Worm (Caenorhabditis elegans) whole organism, late embryonic: ENCODE results near the gene R01H2.4.
A peak's percentile ranks its signal among the peaks of the same experiment; 100 is the strongest.

Experiments
- C08G9.2 ChIP-seq: sonication (generic microtip); optimal IDR thresholded peaks from 2 replicates; lab custom pipeline; 2016; ENCODE audit warnings: mild to moderate bottlenecking, missing genetic modification characterization, moderate library complexity, missing compliant biosample characterization
- F13H6.1 ChIP-seq: sonication (generic microtip); optimal IDR thresholded peaks from 2 replicates; lab custom pipeline; 2016; ENCODE audit warnings: missing genetic modification characterization, missing compliant biosample characterization
- K02D7.2 ChIP-seq: sonication (generic microtip); optimal IDR thresholded peaks from 2 replicates; lab custom pipeline; 2017; ENCODE audit warnings: mild to moderate bottlenecking, missing genetic modification characterization, missing compliant biosample characterization
- K09A11.1 ChIP-seq: sonication (generic microtip); optimal IDR thresholded peaks from 2 replicates; lab custom pipeline; 2017; ENCODE audit warnings: antibody characterized with exemption, mild to moderate bottlenecking, missing genetic modification characterization, missing compliant biosample characterization; ENCODE audit not compliant: insufficient read depth
- Y22D7AL.16 ChIP-seq: sonication (generic microtip); optimal IDR thresholded peaks from 2 replicates; lab custom pipeline; 2016; ENCODE audit warnings: missing genetic modification characterization, missing compliant biosample characterization
- ceh-18 ChIP-seq: sonication (generic microtip); optimal IDR thresholded peaks from 2 replicates; lab custom pipeline; 2016; ENCODE audit warnings: missing genetic modification characterization, missing compliant biosample characterization
- ceh-19 ChIP-seq: fragments of 200-800 bp; sonication (Bioruptor generic); optimal IDR thresholded peaks from 2 replicates; lab custom pipeline; 2018; ENCODE audit warnings: mild to moderate bottlenecking, missing genetic modification characterization, missing compliant biosample characterization
- ceh-22 ChIP-seq: sonication (generic microtip); optimal IDR thresholded peaks from 2 replicates; lab custom pipeline; 2017; ENCODE audit warnings: missing biosample characterization, missing genetic modification characterization
- ceh-30 ChIP-seq: fragments of 150-350 bp; optimal IDR thresholded peaks from 2 replicates; lab custom pipeline; 2014; ENCODE audit warnings: missing biosample characterization, missing genetic modification characterization
- ceh-31 ChIP-seq: sonication (generic microtip); optimal IDR thresholded peaks from 2 replicates; lab custom pipeline; 2016; ENCODE audit warnings: missing genetic modification characterization, missing compliant biosample characterization
- ceh-48 ChIP-seq: sonication (generic microtip); optimal IDR thresholded peaks from 2 replicates; lab custom pipeline; 2016; ENCODE audit warnings: missing genetic modification characterization, inconsistent platforms, missing compliant biosample characterization
- ceh-6 ChIP-seq: fragments of 200-800 bp; sonication (Bioruptor generic); optimal IDR thresholded peaks from 2 replicates; lab custom pipeline; 2018; ENCODE audit warnings: mild to moderate bottlenecking, missing genetic modification characterization, missing compliant biosample characterization
- dve-1 ChIP-seq: sonication (generic microtip); optimal IDR thresholded peaks from 2 replicates; lab custom pipeline; 2017; ENCODE audit warnings: antibody characterized with exemption, mild to moderate bottlenecking, missing genetic modification characterization, missing compliant biosample characterization
- elt-2 ChIP-seq: sonication (generic microtip); optimal IDR thresholded peaks from 2 replicates; lab custom pipeline; 2016; ENCODE audit warnings: missing genetic modification reagents, missing genetic modification characterization, missing compliant biosample characterization
- ets-4 ChIP-seq: sonication (generic microtip); optimal IDR thresholded peaks from 2 replicates; lab custom pipeline; 2016; ENCODE audit warnings: missing genetic modification characterization, missing compliant biosample characterization
- eyg-1 ChIP-seq: sonication (generic microtip); optimal IDR thresholded peaks from 2 replicates; lab custom pipeline; 2016; ENCODE audit warnings: missing genotype, missing genetic modification characterization, missing compliant biosample characterization
- fax-1 ChIP-seq: sonication (generic microtip); optimal IDR thresholded peaks from 2 replicates; lab custom pipeline; 2016; ENCODE audit warnings: missing genotype, missing genetic modification characterization, missing compliant biosample characterization
- fkh-6 ChIP-seq: sonication (generic microtip); optimal IDR thresholded peaks from 2 replicates; lab custom pipeline; 2016; ENCODE audit warnings: missing genetic modification characterization, missing compliant biosample characterization
- hlh-6 ChIP-seq: sonication (generic microtip); optimal IDR thresholded peaks from 2 replicates; lab custom pipeline; 2016; ENCODE audit warnings: missing genotype, missing genetic modification characterization, missing compliant biosample characterization
- lim-6 ChIP-seq: sonication (generic microtip); optimal IDR thresholded peaks from 2 replicates; lab custom pipeline; 2016; ENCODE audit warnings: missing genetic modification characterization, missing compliant biosample characterization
- mec-3 ChIP-seq: sonication (generic microtip); optimal IDR thresholded peaks from 2 replicates; lab custom pipeline; 2016; ENCODE audit warnings: borderline replicate concordance, missing genetic modification characterization, missing compliant biosample characterization
- nhr-11 ChIP-seq: fragments of 150-350 bp; optimal IDR thresholded peaks from 2 replicates; lab custom pipeline; 2014; ENCODE audit warnings: missing biosample characterization, missing genetic modification characterization
- odd-2 ChIP-seq: sonication (generic microtip); optimal IDR thresholded peaks from 2 replicates; lab custom pipeline; 2017; ENCODE audit warnings: antibody characterized with exemption, mild to moderate bottlenecking, missing genetic modification characterization, missing compliant biosample characterization
- pat-9 ChIP-seq: fragments of 200-800 bp; sonication (Bioruptor generic); optimal IDR thresholded peaks from 2 replicates; lab custom pipeline; 2018; ENCODE audit warnings: mild to moderate bottlenecking, missing genetic modification characterization, moderate library complexity, missing compliant biosample characterization
- pha-2 ChIP-seq: sonication (generic microtip); optimal IDR thresholded peaks from 2 replicates; lab custom pipeline; 2017; ENCODE audit warnings: mild to moderate bottlenecking, missing genetic modification characterization, missing compliant biosample characterization
- pha-4 ChIP-seq: fragments of 150-350 bp; optimal IDR thresholded peaks from 2 replicates; lab custom pipeline; 2018; ENCODE audit warnings: missing biosample characterization, missing genetic modification reagents, missing genetic modification characterization
- pros-1 ChIP-seq: fragments of 150-350 bp; optimal IDR thresholded peaks from 2 replicates; lab custom pipeline; 2014; ENCODE audit warnings: missing biosample characterization, missing genetic modification reagents, missing genetic modification characterization
- rnt-1 ChIP-seq: sonication (generic microtip); optimal IDR thresholded peaks from 2 replicates; lab custom pipeline; 2016; ENCODE audit warnings: missing genetic modification characterization, missing compliant biosample characterization
- syd-9 ChIP-seq: sonication (generic microtip); optimal IDR thresholded peaks from 2 replicates; lab custom pipeline; 2016; ENCODE audit warnings: mild to moderate bottlenecking, missing genetic modification characterization, moderate library complexity, missing compliant biosample characterization
- ttx-3 ChIP-seq: sonication (generic microtip); optimal IDR thresholded peaks from 2 replicates; lab custom pipeline; 2016; ENCODE audit warnings: missing genetic modification reagents, missing genetic modification characterization, missing compliant biosample characterization
- unc-55 ChIP-seq: sonication (generic microtip); optimal IDR thresholded peaks from 2 replicates; lab custom pipeline; 2017; ENCODE audit warnings: missing biosample characterization, missing genetic modification reagents, missing genetic modification characterization
- unc-86 ChIP-seq: sonication (generic microtip); optimal IDR thresholded peaks from 2 replicates; lab custom pipeline; 2016; ENCODE audit warnings: missing genetic modification characterization, missing compliant biosample characterization

Gene R01H2.4

DNA sequence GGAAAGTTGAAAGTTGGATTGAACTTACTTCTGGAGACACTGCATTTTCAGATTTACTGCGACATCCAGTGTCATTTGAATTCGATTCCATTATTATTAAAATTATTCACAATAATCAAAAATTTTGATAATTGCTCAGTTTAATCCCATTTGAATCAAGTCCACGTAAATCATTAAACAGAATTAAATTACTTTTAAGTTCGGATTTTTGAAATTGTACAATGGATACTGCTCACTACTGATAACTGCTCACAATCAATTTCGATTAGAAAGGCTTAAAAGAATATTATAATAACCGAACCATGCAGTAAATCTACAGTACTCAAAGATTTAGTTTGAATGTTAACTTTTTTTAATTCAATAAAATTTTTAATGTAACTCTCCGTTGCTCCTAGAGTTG lies at the start of gene R01H2.4:
Gene R01H2.4, minus strand, starts transcription at position 101 of the 400 bp plus-strand sequence.
- TF ChIP-seq ceh-48 = no peak
- no peak for TF ChIP-seq ceh-31
- no peak for TF ChIP-seq fkh-6
- no peak for TF ChIP-seq ceh-18 (tag; lab: Kevin White, UChicago)
- TF ChIP-seq unc-86 = no peak
- TF ChIP-seq ceh-6 (GFP tag; lab: Kevin White, UChicago) = no peak
- no peak for TF ChIP-seq Y22D7AL.16 (tag; lab: Kevin White, UChicago)

DNA sequence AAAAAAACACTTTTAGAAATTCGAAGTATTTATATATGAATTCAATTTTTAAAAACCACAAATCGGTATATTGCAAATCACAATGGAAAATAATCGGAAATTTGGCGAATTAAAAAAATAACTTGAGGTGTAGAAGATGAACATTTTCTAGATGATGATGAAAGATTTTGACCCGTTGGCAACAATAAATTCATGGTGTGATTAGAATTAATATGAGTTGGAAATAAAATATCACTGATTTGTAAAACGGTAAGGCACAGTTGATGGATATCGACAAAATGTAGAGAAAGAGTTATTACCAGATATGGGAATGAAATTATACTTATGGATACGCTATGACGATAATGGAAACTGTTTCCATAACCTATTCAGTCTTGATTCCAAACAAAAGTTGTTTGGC lies 48.2 kb upstream of the R01H2.4 start:
- TF ChIP-seq pat-9 (tag; lab: Kevin White, UChicago) = no peak
- no peak for TF ChIP-seq K09A11.1 (tag; lab: Kevin White, UChicago)
- no peak for TF ChIP-seq odd-2 (tag; lab: Kevin White, UChicago)
- TF ChIP-seq pros-1 (tag; lab: Kevin White, UChicago) = no peak
- TF ChIP-seq ceh-31 = no peak
- no peak for TF ChIP-seq hlh-6
- no peak for TF ChIP-seq C08G9.2 (tag; lab: Kevin White, UChicago)
- no peak for TF ChIP-seq Y22D7AL.16 (tag; lab: Kevin White, UChicago)
- no peak for TF ChIP-seq eyg-1
- TF ChIP-seq, all 69 proteins: peak for 0

DNA sequence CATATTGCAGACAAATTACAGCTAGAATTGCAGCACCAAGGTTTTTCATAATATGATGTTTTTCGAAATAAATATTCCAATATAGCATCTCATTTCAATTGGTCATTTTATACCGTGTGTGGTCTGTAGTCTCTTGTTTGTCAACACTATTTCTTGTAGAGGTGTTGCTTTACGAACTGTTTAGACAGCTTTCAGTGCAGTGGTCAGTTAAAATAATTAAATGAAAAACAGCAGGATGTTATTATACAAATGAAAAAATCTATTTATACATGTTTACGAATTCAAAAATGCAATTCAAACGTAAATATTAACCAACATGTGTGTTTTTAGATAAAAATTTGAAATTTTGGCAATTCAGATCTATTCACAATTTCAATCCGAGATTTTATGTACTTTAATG lies 47.7 kb upstream of the R01H2.4 start, which contains the start of gene B0280.7:
Gene B0280.7, minus strand, starts transcription at position 101 of the 400 bp plus-strand sequence.
- no peak for TF ChIP-seq mec-3 (tag; lab: Kevin White, UChicago)
- TF ChIP-seq pha-2 (tag; lab: Kevin White, UChicago) = no peak
- TF ChIP-seq unc-55 (GFP tag; lab: Kevin White, UChicago) = no peak
- no peak for TF ChIP-seq pat-9 (tag; lab: Kevin White, UChicago)
- no peak for TF ChIP-seq ceh-22
- no peak for TF ChIP-seq ceh-19 (GFP tag; lab: Kevin White, UChicago)
- no peak for TF ChIP-seq ets-4 (tag; lab: Kevin White, UChicago)
- no peak for TF ChIP-seq C08G9.2 (tag; lab: Kevin White, UChicago)
- TF ChIP-seq nhr-11 (tag; lab: Kevin White, UChicago) = no peak
- no peak for TF ChIP-seq K02D7.2 (tag; lab: Kevin White, UChicago)
- TF ChIP-seq rnt-1 = no peak
- TF ChIP-seq fax-1 = no peak

DNA sequence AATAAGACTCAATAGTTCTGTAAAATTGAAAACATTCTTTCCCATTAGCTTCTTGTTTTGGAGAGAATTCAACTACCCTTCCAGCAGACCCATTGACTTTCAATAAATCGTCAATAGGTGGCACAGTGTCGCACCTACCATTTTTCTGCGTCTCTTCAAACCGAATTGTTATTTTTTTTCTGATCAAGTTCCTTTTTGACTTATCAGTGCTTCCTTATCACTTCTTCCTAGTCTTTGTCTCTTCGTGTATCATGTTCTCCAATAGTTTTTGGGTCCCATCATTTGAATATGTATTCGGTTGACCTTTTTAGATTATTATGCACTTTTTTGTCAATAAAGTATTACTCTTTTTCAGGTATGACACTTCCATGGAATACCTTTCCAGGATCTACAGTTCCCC lies 43.9 kb upstream of the R01H2.4 start, which contains the start of gene odd-1:
Gene odd-1, plus strand, starts transcription at position 349 of the 400 bp plus-strand sequence.
- TF ChIP-seq ttx-3 (tag; lab: Kevin White, UChicago) (no peak), F13H6.1 (no peak), ceh-30 (no peak), elt-2 (tag; lab: Kevin White, UChicago) (peak; percentile 85), C08G9.2 (tag; lab: Kevin White, UChicago) (no peak)

DNA sequence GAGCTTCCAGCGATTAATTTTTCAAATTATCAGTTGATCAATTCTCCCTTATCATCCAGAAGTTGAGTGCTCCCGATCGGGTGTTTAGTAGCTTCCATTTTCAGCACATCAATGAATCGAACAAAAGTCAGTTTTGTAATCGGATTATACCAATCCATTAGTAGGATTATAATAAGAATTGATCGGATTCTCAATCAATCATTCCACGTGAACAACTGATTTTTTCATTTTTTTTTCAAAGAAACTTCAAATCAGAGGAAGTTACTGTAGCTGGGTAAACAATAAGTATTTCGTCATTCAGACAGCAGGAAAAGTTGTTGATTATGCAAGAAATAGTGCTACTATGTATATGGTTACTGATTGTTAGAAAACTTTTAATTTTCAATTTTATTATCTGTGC lies 42.8 kb upstream of the R01H2.4 start:
- TF ChIP-seq lim-6 (tag; lab: Kevin White, UChicago) = no peak
- TF ChIP-seq, all 69 proteins: peak for 0

DNA sequence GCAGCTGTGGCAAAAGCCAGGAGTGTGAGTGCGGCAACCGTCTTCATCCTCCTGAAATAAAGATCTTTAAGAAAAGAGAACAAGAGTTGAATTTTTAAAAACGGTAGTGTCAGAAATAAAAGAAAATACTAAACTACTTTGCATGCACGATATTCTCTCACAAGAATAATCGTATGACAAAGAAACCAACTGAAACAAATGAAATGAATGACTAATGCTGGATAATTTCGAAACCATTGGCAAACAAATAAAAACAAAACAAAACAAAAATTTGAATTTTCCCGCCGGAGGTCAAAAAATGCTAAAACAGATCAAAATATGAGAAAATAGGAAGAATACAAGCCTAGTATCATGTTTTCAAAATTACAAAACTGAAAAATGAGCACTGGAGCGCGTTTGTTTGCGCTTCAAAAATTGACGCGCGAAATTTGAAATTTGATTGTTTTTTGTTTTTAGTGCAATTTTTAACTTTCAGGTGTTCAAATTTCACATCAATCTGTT lies 39.9 kb upstream of the R01H2.4 start, which contains the start of gene cpg-2:
Gene cpg-2, minus strand, starts transcription at position 51 of the 501 bp plus-strand sequence.
- no peak for TF ChIP-seq dve-1 (tag; lab: Kevin White, UChicago)
- TF ChIP-seq syd-9 (tag; lab: Kevin White, UChicago) = no peak
- no peak for TF ChIP-seq pha-4 (tag; lab: Kevin White, UChicago)
